Fruit fly (Drosophila melanogaster) whole organism, embryonic: ENCODE results near the gene Prim1.

Experiments
- Atf3 ChIP-seq: fragments of 200-800 bp; sonication (Bioruptor generic); optimal IDR thresholded peaks from 3 replicates; lab custom pipeline; 2016; ENCODE audit warnings: missing biosample characterization, missing genetic modification characterization
- Atf6 ChIP-seq: fragments of 200-800 bp; sonication (Bioruptor generic); IDR thresholded peaks from 2 replicates; pipeline ENCODE4 v1.3.6; 2022; ENCODE audit warnings: missing biosample characterization, missing genetic modification characterization
- B-H2 ChIP-seq: fragments of 200-800 bp; sonication (Bioruptor generic); optimal IDR thresholded peaks from 2 replicates; lab custom pipeline; 2018; ENCODE audit warnings: missing biosample characterization, mild to moderate bottlenecking, missing genetic modification characterization
- CG10543 ChIP-seq: fragments of 200-800 bp; sonication (Bioruptor generic); optimal IDR thresholded peaks from 3 replicates; lab custom pipeline; 2017; ENCODE audit warnings: missing biosample characterization, mild to moderate bottlenecking, missing genetic modification characterization, moderate library complexity
- CG11247 ChIP-seq: fragments of 200-800 bp; sonication (Bioruptor generic); IDR thresholded peaks from 2 replicates; pipeline ENCODE4 v1.3.6; 2022; ENCODE audit warnings: missing biosample characterization, missing genetic modification characterization
- CG12104 ChIP-seq: fragments of 200-800 bp; sonication (Bioruptor generic); optimal IDR thresholded peaks from 3 replicates; lab custom pipeline; 2016; ENCODE audit warnings: missing biosample characterization, missing genetic modification characterization
- CG12155 ChIP-seq: fragments of 200-800 bp; sonication (Bioruptor generic); optimal IDR thresholded peaks from 3 replicates; lab custom pipeline; 2016; ENCODE audit warnings: missing biosample characterization, missing genetic modification characterization
- CG12299 ChIP-seq: fragments of 200-800 bp; sonication (Bioruptor generic); optimal IDR thresholded peaks from 2 replicates; lab custom pipeline; 2018; ENCODE audit warnings: missing biosample characterization, mild to moderate bottlenecking, missing genetic modification characterization
- CG12659 ChIP-seq: fragments of 200-800 bp; sonication (Bioruptor generic); optimal IDR thresholded peaks from 3 replicates; lab custom pipeline; 2017; ENCODE audit warnings: mild to moderate bottlenecking, missing biosample characterization, missing genetic modification reagents, missing genetic modification characterization
- CG14441 ChIP-seq: fragments of 200-800 bp; sonication (Bioruptor generic); IDR thresholded peaks from 2 replicates; pipeline ENCODE4 v1.3.6; 2022; ENCODE audit warnings: missing biosample characterization, missing genetic modification characterization
- CG1603 ChIP-seq: fragments of 200-800 bp; sonication (Bioruptor generic); optimal IDR thresholded peaks from 2 replicates; lab custom pipeline; 2019; ENCODE audit warnings: missing biosample characterization, mild to moderate bottlenecking, missing genetic modification characterization, moderate library complexity
- CG17359 ChIP-seq: fragments of 200-800 bp; sonication (Bioruptor generic); optimal IDR thresholded peaks from 3 replicates; lab custom pipeline; 2018; ENCODE audit warnings: missing biosample characterization, mild to moderate bottlenecking, missing genetic modification characterization, moderate library complexity
- CG17568 ChIP-seq: fragments of 200-800 bp; sonication (Bioruptor generic); optimal IDR thresholded peaks from 2 replicates; lab custom pipeline; 2018; ENCODE audit warnings: missing biosample characterization, mild to moderate bottlenecking, missing genetic modification characterization, moderate library complexity
- CG2678 ChIP-seq: fragments of 200-800 bp; sonication (Bioruptor generic); optimal IDR thresholded peaks from 3 replicates; lab custom pipeline; 2019; ENCODE audit warnings: missing biosample characterization, mild to moderate bottlenecking, missing genetic modification characterization, moderate library complexity
- CG32772 ChIP-seq: fragments of 200-800 bp; sonication (Bioruptor generic); IDR thresholded peaks from 2 replicates; pipeline ENCODE4 v1.3.6; 2022; ENCODE audit warnings: missing biosample characterization, missing genetic modification characterization
- CG42726 ChIP-seq: fragments of 200-800 bp; sonication (Bioruptor generic); IDR thresholded peaks from 2 replicates; pipeline ENCODE4 v1.3.6; 2022; ENCODE audit warnings: missing biosample characterization, missing genetic modification characterization; ENCODE audit not compliant: partially characterized antibody
- CG6765 ChIP-seq: fragments of 200-800 bp; sonication (Bioruptor generic); optimal IDR thresholded peaks from 3 replicates; lab custom pipeline; 2017; ENCODE audit warnings: missing biosample characterization, mild to moderate bottlenecking, missing genetic modification characterization
- CG7372 ChIP-seq: fragments of 200-800 bp; sonication (Bioruptor generic); IDR thresholded peaks from 2 replicates; pipeline ENCODE4 v1.3.6; 2022; ENCODE audit warnings: missing biosample characterization, missing genetic modification characterization
- CG8290 ChIP-seq, 3 experiments: fragments of 200-800 bp; sonication (Bioruptor generic); optimal IDR thresholded peaks; 2 replicates each; lab custom pipeline; 2016 to 2019; ENCODE audit warnings: missing biosample characterization in 3 of 3, missing genetic modification characterization in 3 of 3, mild to moderate bottlenecking in 2 of 3, moderate library complexity in 1 of 3
- Dp ChIP-seq: fragments of 200-800 bp; sonication (Bioruptor generic); optimal IDR thresholded peaks from 2 replicates; lab custom pipeline; 2018; ENCODE audit warnings: missing biosample characterization, mild to moderate bottlenecking, missing genetic modification characterization, moderate library complexity
- Drgx ChIP-seq: fragments of 200-800 bp; sonication (Bioruptor generic); IDR thresholded peaks from 2 replicates; pipeline ENCODE4 v1.3.6; 2022; ENCODE audit warnings: missing biosample characterization, missing genetic modification characterization
- H15 ChIP-seq: fragments of 200-800 bp; sonication (Bioruptor generic); IDR thresholded peaks from 3 replicates; pipeline ENCODE4 v1.3.6; 2022; ENCODE audit warnings: missing biosample characterization, missing genetic modification characterization
- Hr78 ChIP-seq, 2 experiments: fragments of 200-800 bp in 1 of 2; fragments of >200 bp in 1 of 2; sonication (Bioruptor generic) in 1 of 2; optimal IDR thresholded peaks; 2 replicates each; lab custom pipeline; 2017 to 2019; ENCODE audit warnings: missing biosample characterization in 2 of 2, missing genetic modification characterization in 2 of 2, mild to moderate bottlenecking in 1 of 2, moderate library complexity in 1 of 2
- Nf-YB ChIP-seq: fragments of 200-800 bp; sonication (Bioruptor generic); optimal IDR thresholded peaks from 3 replicates; lab custom pipeline; 2019; ENCODE audit warnings: missing biosample characterization, mild to moderate bottlenecking, missing genetic modification characterization, moderate library complexity
- Opbp ChIP-seq: fragments of 200-800 bp; sonication (Bioruptor generic); IDR thresholded peaks from 3 replicates; pipeline ENCODE4 v1.3.6; 2022; ENCODE audit warnings: missing biosample characterization, missing genetic modification characterization; ENCODE audit not compliant: partially characterized antibody
- Optix ChIP-seq: fragments of 200-800 bp; sonication (Bioruptor generic); IDR thresholded peaks from 3 replicates; pipeline ENCODE4 v1.3.6; 2022; ENCODE audit warnings: missing biosample characterization, missing genetic modification characterization
- Pdp1 ChIP-seq, 2 experiments: fragments of 200-800 bp; sonication (Bioruptor generic); optimal IDR thresholded peaks; 3 replicates each; lab custom pipeline; 2016; ENCODE audit warnings: missing biosample characterization in 2 of 2, missing genetic modification characterization in 2 of 2, mild to moderate bottlenecking in 1 of 2, moderate library complexity in 1 of 2
- Rx ChIP-seq: fragments of 200-800 bp; sonication (Bioruptor generic); IDR thresholded peaks from 2 replicates; pipeline ENCODE4 v1.3.6; 2022; ENCODE audit warnings: missing biosample characterization, missing genetic modification characterization
- Trl ChIP-seq, 3 experiments: fragments of >200 bp in 2 of 3; fragments of 200-800 bp in 1 of 3; sonication (Bioruptor generic) in 1 of 3; optimal IDR thresholded peaks; 2 replicates in 1 of 3; 3 replicates in 2 of 3; lab custom pipeline; 2016 to 2017; ENCODE audit warnings: missing biosample characterization in 1 of 3, missing genetic modification characterization in 1 of 3
- ato ChIP-seq: fragments of 200-800 bp; sonication (Bioruptor generic); IDR thresholded peaks from 2 replicates; pipeline ENCODE4 v1.3.6; 2022; ENCODE audit warnings: missing biosample characterization, missing genetic modification characterization; ENCODE audit not compliant: partially characterized antibody
- chn ChIP-seq: fragments of 200-800 bp; sonication (Bioruptor generic); optimal IDR thresholded peaks from 2 replicates; lab custom pipeline; 2016; ENCODE audit warnings: missing biosample characterization, missing genetic modification characterization
- ems ChIP-seq: fragments of 200-800 bp; sonication (Bioruptor generic); optimal IDR thresholded peaks from 3 replicates; lab custom pipeline; 2016; ENCODE audit warnings: missing biosample characterization, missing genetic modification characterization
- exex ChIP-seq: fragments of 200-800 bp; sonication (Bioruptor generic); optimal IDR thresholded peaks from 4 replicates; lab custom pipeline; 2018; ENCODE audit warnings: missing biosample characterization, mild to moderate bottlenecking, missing genetic modification characterization, moderate library complexity
- gce ChIP-seq: fragments of 200-800 bp; sonication (Bioruptor generic); IDR thresholded peaks from 3 replicates; pipeline ENCODE4 v1.3.6; 2022; ENCODE audit warnings: missing biosample characterization, missing genetic modification characterization
- grn ChIP-seq: fragments of 200-800 bp; sonication (Bioruptor generic); optimal IDR thresholded peaks from 3 replicates; lab custom pipeline; 2017; ENCODE audit warnings: missing biosample characterization, missing genetic modification characterization
- hbn ChIP-seq: fragments of 200-800 bp; sonication (Bioruptor generic); IDR thresholded peaks from 2 replicates; pipeline ENCODE4 v1.3.6; 2022; ENCODE audit warnings: missing biosample characterization, missing genetic modification characterization; ENCODE audit not compliant: partially characterized antibody
- mirr ChIP-seq: fragments of 200-800 bp; sonication (Bioruptor generic); optimal IDR thresholded peaks from 3 replicates; lab custom pipeline; 2018; ENCODE audit warnings: missing biosample characterization, mild to moderate bottlenecking, missing genetic modification characterization
- odd ChIP-seq: fragments of 200-800 bp; sonication (Bioruptor generic); optimal IDR thresholded peaks from 2 replicates; lab custom pipeline; 2017; ENCODE audit warnings: missing biosample characterization, mild to moderate bottlenecking, missing genetic modification characterization
- rib ChIP-seq: fragments of 200-800 bp; sonication (Bioruptor generic); IDR thresholded peaks from 2 replicates; pipeline ENCODE4 v1.3.6; 2022; ENCODE audit warnings: missing biosample characterization, missing genetic modification characterization
- salm ChIP-seq: fragments of 200-800 bp; sonication (Bioruptor generic); optimal IDR thresholded peaks from 2 replicates; lab custom pipeline; 2018; ENCODE audit warnings: missing biosample characterization, mild to moderate bottlenecking, missing genetic modification characterization
- scrt ChIP-seq: fragments of 200-800 bp; sonication (Bioruptor generic); optimal IDR thresholded peaks from 2 replicates; lab custom pipeline; 2018; ENCODE audit warnings: missing biosample characterization, mild to moderate bottlenecking, missing genetic modification characterization, moderate library complexity
- sens-2 ChIP-seq: fragments of 200-800 bp; sonication (Bioruptor generic); IDR thresholded peaks from 2 replicates; pipeline ENCODE4 v1.3.6; 2022; ENCODE audit warnings: missing biosample characterization, missing genetic modification characterization
- sqz ChIP-seq: fragments of 200-800 bp; sonication (Bioruptor generic); optimal IDR thresholded peaks from 3 replicates; lab custom pipeline; 2018; ENCODE audit warnings: missing biosample characterization, mild to moderate bottlenecking, missing genetic modification characterization
- ssp ChIP-seq: fragments of 200-800 bp; sonication (Bioruptor generic); IDR thresholded peaks from 2 replicates; pipeline ENCODE4 v1.3.6; 2022; ENCODE audit warnings: missing biosample characterization, missing genetic modification characterization
- sug ChIP-seq: fragments of 200-800 bp; optimal IDR thresholded peaks from 2 replicates; lab custom pipeline; 2019; ENCODE audit warnings: missing biosample characterization, mild to moderate bottlenecking, missing genetic modification characterization, moderate library complexity
- toy ChIP-seq: fragments of 200-800 bp; sonication (Bioruptor generic); IDR thresholded peaks from 2 replicates; pipeline ENCODE4 v1.3.6; 2022; ENCODE audit warnings: missing biosample characterization, missing genetic modification characterization

The Prim1 gene

dm6 chr3L:8360063-8360642 is 20.0 kb downstream of the Prim1 start (continued):
- no peak for TF ChIP-seq gce (GFP tag; lab: Robert Waterston, UW)
- TF ChIP-seq exex (tag; lab: Kevin White, UChicago), result peak; percentile 50
- TF ChIP-seq chn (GFP tag; lab: Kevin White, UChicago), result no peak
- TF ChIP-seq CG12104 (GFP tag; lab: Kevin White, UChicago), result no peak
- TF ChIP-seq CG7372 (GFP tag; lab: Robert Waterston, UW), result no peak
- TF ChIP-seq CG32772 (GFP tag; lab: Robert Waterston, UW), result 0 out of 2 replicates have a peak, but pooled peaks have one; percentile 16
- TF ChIP-seq CG12155 (GFP tag; lab: Kevin White, UChicago), result no peak
- TF ChIP-seq ssp (GFP tag; lab: Robert Waterston, UW), result no peak
- TF ChIP-seq Drgx (GFP tag; lab: Robert Waterston, UW), result 0 out of 2 replicates have a peak, but pooled peaks have one; percentile 24
- no peak for TF ChIP-seq CG17359 (tag; lab: Kevin White, UChicago)
- peak; percentile 23 for TF ChIP-seq sqz
- TF ChIP-seq CG6765 (GFP tag; lab: Kevin White, UChicago), result no peak

- TF ChIP-seq Optix (GFP tag; lab: Robert Waterston, UW) (no peak), Rx (GFP tag; lab: Robert Waterston, UW) (no peak), CG17568 (GFP tag; lab: Kevin White, UChicago) (peak; percentile 35), B-H2 (peak; percentile 40), scrt (GFP tag; lab: Kevin White, UChicago) (peak; percentile 48), CG2678 (tag; lab: Kevin White, UChicago) (peak; percentile 41), toy (GFP tag; lab: Robert Waterston, UW) (no peak), CG42726 (peak; percentile 37; the same call in 1 of the 2 replicates), Hr78 (GFP tag; optimal IDR thresholded peaks at IDR 0.05; lab: Kevin White, UChicago) (peak in 1 of 2 experiments; percentile 93), Trl (optimal IDR thresholded peaks at IDR 0.05; lab: Kevin White, UChicago) (no peak), Trl (GFP tag; optimal IDR thresholded peaks at IDR 0.05; lab: Kevin White, UChicago) (no peak), CG10543 (peak; percentile 46), sens-2 (peak; percentile 36; the same call in 1 of the 2 replicates), Drgx (GFP tag; lab: Robert Waterston, UW) (no peak), ato (0 out of 2 replicates have a peak, but pooled peaks have one; percentile 17), H15 (GFP tag; lab: Robert Waterston, UW) (no peak), CG12299 (peak; percentile 5), CG8290 (GFP tag; optimal IDR thresholded peaks at IDR 0.05; lab: Kevin White, UChicago) (no peak), CG8290 (tag; optimal IDR thresholded peaks at IDR 0.05; lab: Kevin White, UChicago) (peak in 1 of 2 experiments; percentile 73), mirr (peak; percentile 85), Pdp1 (GFP tag; optimal IDR thresholded peaks at IDR 0.05; lab: Kevin White, UChicago) (peak in 1 of 2 experiments; percentile 100), Dp (GFP tag; lab: Kevin White, UChicago) (peak; percentile 99), sug (peak; percentile 31), salm (tag; lab: Kevin White, UChicago) (peak; percentile 13), CG11247 (GFP tag; lab: Robert Waterston, UW) (0 out of 2 replicates have a peak, but pooled peaks have one; percentile 14), Nf-YB (GFP tag; lab: Kevin White, UChicago) (no peak), hbn (GFP tag; lab: Robert Waterston, UW) (peak; percentile 48; the same call in 1 of the 2 replicates), Atf6 (GFP tag; lab: Robert Waterston, UW) (peak; percentile 47; the same call in 1 of the 2 replicates), CG1603 (tag; lab: Kevin White, UChicago) (peak; percentile 2), Opbp (0 out of 3 replicates have a peak, but pooled peaks have one; percentile 29), rib (GFP tag; lab: Robert Waterston, UW) (peak; percentile 57; the same call in 1 of the 2 replicates), Atf3 (no peak), ems (GFP tag; lab: Kevin White, UChicago) (no peak), CG12659 (GFP tag; lab: Kevin White, UChicago) (peak; percentile 24), CG14441 (GFP tag; lab: Robert Waterston, UW) (peak; percentile 45; the same call in 1 of the 2 replicates), odd (GFP tag; lab: Kevin White, UChicago) (peak; percentile 29), grn (GFP tag; lab: Kevin White, UChicago) (peak; percentile 54)
Measured at dm6 chr3L:8360643-8361110, 20.6 kb downstream of the Prim1 start, which contains the start of gene Idh. TSS of gene Idh (minus strand) at chr3L:8360906.
